Worm (Caenorhabditis elegans) whole organism, young adult: ENCODE results near the gene nhr-192.

Source experiments
- B0261.1 ChIP-seq: sonication (generic microtip); optimal IDR thresholded peaks from 2 replicates; lab custom pipeline; 2016; ENCODE audit warnings: mild to moderate bottlenecking, missing genetic modification characterization, moderate library complexity, missing compliant biosample characterization
- F49E8.2 ChIP-seq: sonication (generic microtip); optimal IDR thresholded peaks from 3 replicates; lab custom pipeline; 2017; ENCODE audit warnings: missing genetic modification characterization, mild to moderate bottlenecking, missing compliant biosample characterization, antibody characterized with exemption, moderate library complexity; ENCODE audit not compliant: insufficient read depth
- F57A8.1 ChIP-seq: fragments of 200-800 bp; sonication (Bioruptor generic); optimal IDR thresholded peaks from 2 replicates; lab custom pipeline; 2018; ENCODE audit warnings: mild to moderate bottlenecking, missing genetic modification characterization, moderate library complexity, missing compliant biosample characterization
- K12H6.12 ChIP-seq: fragments of 200-800 bp; sonication (Bioruptor generic); optimal IDR thresholded peaks from 2 replicates; lab custom pipeline; 2018; ENCODE audit warnings: mild to moderate bottlenecking, missing genetic modification characterization, missing compliant biosample characterization
- Y67H2A.10 ChIP-seq: fragments of 200-800 bp; sonication (Bioruptor generic); conservative IDR thresholded peaks from 2 replicates; pipeline ENCODE4 v1.3.6; 2022; ENCODE audit warnings: missing genetic modification reagents, missing genetic modification characterization, missing compliant biosample characterization
- ama-1 ChIP-seq, 3 experiments: fragments of 150-350 bp in 1 of 3; sonication (generic microtip) in 2 of 3; optimal IDR thresholded peaks; 2 replicates each; lab custom pipeline; 2014 to 2018; ENCODE audit warnings: missing biosample characterization in 2 of 3, missing genetic modification characterization in 2 of 3, missing genetic modification reagents in 2 of 3
- dox-1 ChIP-seq: fragments of 200-800 bp; sonication (Bioruptor generic); IDR thresholded peaks from 2 replicates; pipeline ENCODE4 v1.3.6; 2022; ENCODE audit warnings: missing genetic modification reagents, missing genetic modification characterization, missing compliant biosample characterization
- mxl-1 ChIP-seq: sonication (generic microtip); optimal IDR thresholded peaks from 2 replicates; lab custom pipeline; 2016; ENCODE audit warnings: missing genetic modification characterization, missing compliant biosample characterization
- nhr-80 ChIP-seq: sonication (generic microtip); optimal IDR thresholded peaks from 2 replicates; lab custom pipeline; 2016; ENCODE audit warnings: missing genetic modification characterization, missing compliant biosample characterization
- pha-4 ChIP-seq: fragments of 150-350 bp; sonication (generic microtip); optimal IDR thresholded peaks from 2 replicates; lab custom pipeline; 2014; ENCODE audit warnings: missing biosample characterization, missing genetic modification reagents, missing genetic modification characterization
- snpc-1.1 ChIP-seq: sonication (generic microtip); optimal IDR thresholded peaks from 2 replicates; lab custom pipeline; 2017; ENCODE audit warnings: missing genetic modification characterization, mild to moderate bottlenecking, missing compliant biosample characterization, antibody characterized with exemption, moderate library complexity, missing genotype, missing genetic modification reagents; ENCODE audit not compliant: insufficient read depth
- snpc-3.4 ChIP-seq: sonication (generic microtip); optimal IDR thresholded peaks from 2 replicates; lab custom pipeline; 2017; ENCODE audit warnings: missing genetic modification characterization, mild to moderate bottlenecking, missing compliant biosample characterization, antibody characterized with exemption, moderate library complexity, missing genotype, missing genetic modification reagents
- tbp1 ChIP-seq: fragments of 200-800 bp; sonication (Bioruptor generic); optimal IDR thresholded peaks from 2 replicates; lab custom pipeline; 2018; ENCODE audit warnings: mild to moderate bottlenecking, missing genetic modification characterization, missing compliant biosample characterization
- tbx-9 ChIP-seq: sonication (generic microtip); optimal IDR thresholded peaks from 2 replicates; lab custom pipeline; 2016; ENCODE audit warnings: borderline replicate concordance, missing genetic modification characterization, inconsistent platforms, missing compliant biosample characterization

DNA sequence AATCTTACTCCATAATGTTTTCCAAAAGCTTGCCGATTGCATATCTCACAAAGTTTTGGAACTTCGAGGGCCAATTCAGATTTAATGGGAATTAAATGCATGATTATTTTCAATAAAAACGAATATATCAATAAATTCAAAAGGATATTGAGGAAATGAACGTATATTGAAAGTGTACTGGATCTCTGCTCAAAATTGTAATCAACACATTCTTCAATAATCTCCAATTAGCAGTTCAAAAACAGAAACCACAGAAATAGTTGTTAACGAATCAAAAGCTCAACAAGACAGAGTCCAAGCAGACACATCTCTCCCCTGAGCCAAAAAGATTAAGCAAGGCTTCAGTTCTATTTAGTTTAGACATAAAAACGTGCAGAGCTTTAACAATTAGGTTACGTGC lies at the start of gene nhr-192:
- no peak for TF ChIP-seq snpc-3.4 (tag; lab: Kevin White, UChicago)
- no peak for TF ChIP-seq K12H6.12 (tag; lab: Kevin White, UChicago)
- no peak for TF ChIP-seq pha-4 (tag; lab: Kevin White, UChicago)
- TF ChIP-seq tbx-9 (tag; lab: Kevin White, UChicago): no peak
- no peak for TF ChIP-seq tbp1 (GFP tag; lab: Kevin White, UChicago)
- no peak for TF ChIP-seq snpc-1.1 (tag; lab: Kevin White, UChicago)
- TF ChIP-seq mxl-1 (tag; lab: Kevin White, UChicago): no peak
- no peak for TF ChIP-seq dox-1 (GFP tag; lab: Robert Waterston, UW)
- TF ChIP-seq F49E8.2 (tag; lab: Kevin White, UChicago): no peak
- TF ChIP-seq B0261.1 (tag; lab: Kevin White, UChicago): no peak
- no peak for TF ChIP-seq nhr-80 (tag; lab: Kevin White, UChicago)
- no peak for TF ChIP-seq Y67H2A.10
- no peak for TF ChIP-seq F57A8.1 (GFP tag; lab: Kevin White, UChicago)
- no peak for TF ChIP-seq ama-1 (optimal IDR thresholded peaks at IDR 0.05; lab: Kevin White, UChicago)
- no peak for TF ChIP-seq ama-1 (GFP tag; optimal IDR thresholded peaks at IDR 0.05; lab: Kevin White, UChicago)
